Fruit fly (Drosophila melanogaster) whole organism, embryonic: ENCODE results near the gene CG33941.

Experiments used
- ATbp ChIP-seq: fragments of 200-800 bp; sonication (Bioruptor generic); optimal IDR thresholded peaks from 2 replicates; lab custom pipeline; 2017; ENCODE audit warnings: missing biosample characterization, mild to moderate bottlenecking, missing genetic modification characterization, missing genetic modification reagents
- Ada2b ChIP-seq: fragments of 200-800 bp; sonication (Bioruptor generic); IDR thresholded peaks from 2 replicates; pipeline ENCODE4 v1.3.6; 2022; ENCODE audit warnings: missing biosample characterization, missing genetic modification characterization
- Bdp1 ChIP-seq: fragments of 200-800 bp; sonication (Bioruptor generic); optimal IDR thresholded peaks from 3 replicates; lab custom pipeline; 2016; ENCODE audit warnings: missing biosample characterization, missing genetic modification characterization
- Blimp-1 ChIP-seq: fragments of 200-800 bp; sonication (Bioruptor generic); optimal IDR thresholded peaks from 3 replicates; lab custom pipeline; 2018; ENCODE audit warnings: missing biosample characterization, missing genetic modification characterization, mild to moderate bottlenecking, moderate library complexity, missing genetic modification reagents
- CG10979 ChIP-seq: fragments of 200-800 bp; sonication (Bioruptor generic); optimal IDR thresholded peaks from 2 replicates; lab custom pipeline; 2018; ENCODE audit warnings: missing biosample characterization, mild to moderate bottlenecking, missing genetic modification characterization, moderate library complexity
- CG11504 ChIP-seq: fragments of 200-800 bp; sonication (Bioruptor generic); optimal IDR thresholded peaks from 3 replicates; lab custom pipeline; 2019; ENCODE audit warnings: missing biosample characterization, mild to moderate bottlenecking, missing genetic modification characterization, moderate library complexity
- CG12391 ChIP-seq: fragments of 200-800 bp; sonication (Bioruptor generic); optimal IDR thresholded peaks from 3 replicates; lab custom pipeline; 2018; ENCODE audit warnings: missing biosample characterization, mild to moderate bottlenecking, missing genetic modification characterization, moderate library complexity
- CG12744 ChIP-seq: fragments of 200-800 bp; sonication (Bioruptor generic); optimal IDR thresholded peaks from 2 replicates; lab custom pipeline; 2016; ENCODE audit warnings: missing biosample characterization, missing genetic modification characterization
- CG17912 ChIP-seq: fragments of 200-800 bp; sonication (Bioruptor generic); optimal IDR thresholded peaks from 2 replicates; lab custom pipeline; 2018; ENCODE audit warnings: missing biosample characterization, mild to moderate bottlenecking, missing genetic modification characterization
- CG1792 ChIP-seq: fragments of 200-800 bp; sonication (Bioruptor generic); optimal IDR thresholded peaks from 2 replicates; lab custom pipeline; 2016; ENCODE audit warnings: missing biosample characterization, missing genetic modification characterization
- CG18262 ChIP-seq: fragments of 200-800 bp; optimal IDR thresholded peaks from 3 replicates; lab custom pipeline; 2019; ENCODE audit warnings: missing biosample characterization, mild to moderate bottlenecking, missing genetic modification characterization, moderate library complexity
- CG2712 ChIP-seq: fragments of 200-800 bp; optimal IDR thresholded peaks from 3 replicates; lab custom pipeline; 2019; ENCODE audit warnings: missing biosample characterization, mild to moderate bottlenecking, missing genetic modification characterization, moderate library complexity
- CG33213 ChIP-seq: fragments of 200-800 bp; sonication (Bioruptor generic); optimal IDR thresholded peaks from 3 replicates; lab custom pipeline; 2016; ENCODE audit warnings: missing biosample characterization, missing genetic modification characterization
- CG33557 ChIP-seq: fragments of 200-800 bp; sonication (Bioruptor generic); optimal IDR thresholded peaks from 2 replicates; lab custom pipeline; 2019; ENCODE audit warnings: missing biosample characterization, mild to moderate bottlenecking, missing genetic modification characterization, moderate library complexity
- CG4404 ChIP-seq: fragments of 200-800 bp; sonication (Bioruptor generic); IDR thresholded peaks from 2 replicates; pipeline ENCODE4 v1.3.6; 2022; ENCODE audit warnings: missing biosample characterization, missing genetic modification characterization
- CG6791 ChIP-seq: fragments of 200-800 bp; sonication (Bioruptor generic); IDR thresholded peaks from 3 replicates; pipeline ENCODE4 v1.3.6; 2022; ENCODE audit warnings: missing biosample characterization, missing genetic modification characterization; ENCODE audit not compliant: partially characterized antibody
- CG7357 ChIP-seq: fragments of 200-800 bp; sonication (Bioruptor generic); IDR thresholded peaks from 3 replicates; pipeline ENCODE4 v1.3.6; 2022; ENCODE audit warnings: missing biosample characterization, missing genetic modification characterization
- CG7786 ChIP-seq: fragments of 200-800 bp; sonication (Bioruptor generic); optimal IDR thresholded peaks from 2 replicates; lab custom pipeline; 2016; ENCODE audit warnings: missing biosample characterization, missing genetic modification characterization
- CG9437 ChIP-seq: fragments of 200-800 bp; sonication (Bioruptor generic); optimal IDR thresholded peaks from 2 replicates; lab custom pipeline; 2018; ENCODE audit warnings: missing biosample characterization, mild to moderate bottlenecking, missing genetic modification characterization
- CG9727 ChIP-seq: fragments of 200-800 bp; sonication (Bioruptor generic); optimal IDR thresholded peaks from 3 replicates; lab custom pipeline; 2017; ENCODE audit warnings: missing biosample characterization, mild to moderate bottlenecking, missing genetic modification characterization
- Fer1 ChIP-seq: fragments of 200-800 bp; sonication (Bioruptor generic); optimal IDR thresholded peaks from 2 replicates; lab custom pipeline; 2017; ENCODE audit warnings: missing biosample characterization, mild to moderate bottlenecking, missing genetic modification characterization
- Fer3 ChIP-seq: fragments of 200-800 bp; sonication (Bioruptor generic); optimal IDR thresholded peaks from 2 replicates; lab custom pipeline; 2018; ENCODE audit warnings: missing biosample characterization, mild to moderate bottlenecking, missing genetic modification characterization, moderate library complexity
- Hr39 ChIP-seq: fragments of >200 bp; optimal IDR thresholded peaks from 2 replicates; lab custom pipeline; 2017
- Hr78 ChIP-seq, 2 experiments: fragments of 200-800 bp in 1 of 2; fragments of >200 bp in 1 of 2; sonication (Bioruptor generic) in 1 of 2; optimal IDR thresholded peaks; 2 replicates each; lab custom pipeline; 2017 to 2019; ENCODE audit warnings: missing biosample characterization in 2 of 2, missing genetic modification characterization in 2 of 2, mild to moderate bottlenecking in 1 of 2, moderate library complexity in 1 of 2
- MBD-R2 ChIP-seq: fragments of 200-800 bp; sonication (Bioruptor generic); IDR thresholded peaks from 2 replicates; pipeline ENCODE4 v1.3.6; 2022; ENCODE audit warnings: missing biosample characterization, missing genetic modification characterization
- Nf-YB ChIP-seq: fragments of 200-800 bp; sonication (Bioruptor generic); optimal IDR thresholded peaks from 3 replicates; lab custom pipeline; 2019; ENCODE audit warnings: missing biosample characterization, mild to moderate bottlenecking, missing genetic modification characterization, moderate library complexity
- Oaz ChIP-seq: fragments of 200-800 bp; sonication (Bioruptor generic); IDR thresholded peaks from 2 replicates; pipeline ENCODE4 v1.3.6; 2022; ENCODE audit warnings: missing biosample characterization, missing genetic modification characterization
- Tbp ChIP-seq: fragments of >200 bp; optimal IDR thresholded peaks from 2 replicates; lab custom pipeline; 2018; ENCODE audit warnings: missing biosample characterization, missing genetic modification characterization
- Trl ChIP-seq, 3 experiments: fragments of >200 bp in 2 of 3; fragments of 200-800 bp in 1 of 3; sonication (Bioruptor generic) in 1 of 3; optimal IDR thresholded peaks; 2 replicates in 1 of 3; 3 replicates in 2 of 3; lab custom pipeline; 2016 to 2017; ENCODE audit warnings: missing biosample characterization in 1 of 3, missing genetic modification characterization in 1 of 3
- ash1 ChIP-seq: fragments of 200-800 bp; sonication (Bioruptor generic); optimal IDR thresholded peaks from 2 replicates; lab custom pipeline; 2018; ENCODE audit warnings: missing biosample characterization, mild to moderate bottlenecking, missing genetic modification characterization
- cwo ChIP-seq: fragments of 200-800 bp; sonication (Bioruptor generic); optimal IDR thresholded peaks from 3 replicates; lab custom pipeline; 2017; ENCODE audit warnings: missing biosample characterization, missing genetic modification characterization, mild to moderate bottlenecking, moderate library complexity, missing genetic modification reagents
- eve ChIP-seq, 2 experiments: fragments of >200 bp; optimal IDR thresholded peaks; 2 replicates each; lab custom pipeline; 2017; ENCODE audit warnings: missing biosample characterization in 2 of 2, missing genetic modification characterization in 2 of 2
- exex ChIP-seq: fragments of 200-800 bp; sonication (Bioruptor generic); optimal IDR thresholded peaks from 4 replicates; lab custom pipeline; 2018; ENCODE audit warnings: missing biosample characterization, mild to moderate bottlenecking, missing genetic modification characterization, moderate library complexity
- fd102C ChIP-seq: fragments of 200-800 bp; sonication (Bioruptor generic); optimal IDR thresholded peaks from 2 replicates; lab custom pipeline; 2018; ENCODE audit warnings: missing biosample characterization, mild to moderate bottlenecking, missing genetic modification characterization, moderate library complexity
- gro ChIP-seq: fragments of 200-800 bp; sonication (Bioruptor generic); optimal IDR thresholded peaks from 2 replicates; lab custom pipeline; 2016; ENCODE audit warnings: missing biosample characterization, missing genetic modification characterization
- h ChIP-seq: fragments of >200 bp; optimal IDR thresholded peaks from 2 replicates; lab custom pipeline; 2017
- kni ChIP-seq: fragments of 200-800 bp; sonication (Bioruptor generic); optimal IDR thresholded peaks from 3 replicates; lab custom pipeline; 2017; ENCODE audit warnings: mild to moderate bottlenecking, missing biosample characterization, missing genetic modification reagents, missing genetic modification characterization
- lbe ChIP-seq: fragments of 200-800 bp; sonication (Bioruptor generic); optimal IDR thresholded peaks from 2 replicates; lab custom pipeline; 2016; ENCODE audit warnings: missing biosample characterization, mild to moderate bottlenecking, missing genetic modification characterization
- maf-S ChIP-seq: fragments of 200-800 bp; sonication (Bioruptor generic); optimal IDR thresholded peaks from 2 replicates; lab custom pipeline; 2016; ENCODE audit warnings: missing biosample characterization, missing genetic modification characterization
- mld ChIP-seq: fragments of 200-800 bp; sonication (Bioruptor generic); IDR thresholded peaks from 3 replicates; pipeline ENCODE4 v1.3.6; 2022; ENCODE audit warnings: missing biosample characterization, missing genetic modification characterization; ENCODE audit not compliant: partially characterized antibody
- nau ChIP-seq: fragments of 200-800 bp; sonication (Bioruptor generic); optimal IDR thresholded peaks from 3 replicates; lab custom pipeline; 2017; ENCODE audit warnings: missing biosample characterization, mild to moderate bottlenecking, missing genetic modification characterization, missing genetic modification reagents
- nerfin-2 ChIP-seq: fragments of 200-800 bp; sonication (Bioruptor generic); IDR thresholded peaks from 2 replicates; pipeline ENCODE4 v1.3.6; 2022; ENCODE audit warnings: missing biosample characterization, missing genetic modification characterization; ENCODE audit not compliant: partially characterized antibody
- onecut ChIP-seq: fragments of 200-800 bp; sonication (Bioruptor generic); IDR thresholded peaks from 2 replicates; pipeline ENCODE4 v1.3.6; 2022; ENCODE audit warnings: missing biosample characterization, missing genetic modification characterization
- org-1 ChIP-seq: fragments of 200-800 bp; sonication (Bioruptor generic); optimal IDR thresholded peaks from 2 replicates; lab custom pipeline; 2017; ENCODE audit warnings: missing biosample characterization, missing genetic modification characterization
- pb ChIP-seq: fragments of 200-800 bp; sonication (Bioruptor generic); optimal IDR thresholded peaks from 3 replicates; lab custom pipeline; 2016; ENCODE audit warnings: missing biosample characterization, missing genetic modification characterization
- sob ChIP-seq: fragments of 200-800 bp; sonication (Bioruptor generic); IDR thresholded peaks from 2 replicates; pipeline ENCODE4 v1.3.6; 2022; ENCODE audit warnings: missing biosample characterization, missing genetic modification characterization
- ssp ChIP-seq: fragments of 200-800 bp; sonication (Bioruptor generic); IDR thresholded peaks from 2 replicates; pipeline ENCODE4 v1.3.6; 2022; ENCODE audit warnings: missing biosample characterization, missing genetic modification characterization
- tna ChIP-seq: fragments of 200-800 bp; sonication (Bioruptor generic); IDR thresholded peaks from 2 replicates; pipeline ENCODE4 v1.3.6; 2022; ENCODE audit warnings: missing biosample characterization, missing genetic modification characterization; ENCODE audit not compliant: partially characterized antibody
- toy ChIP-seq: fragments of 200-800 bp; sonication (Bioruptor generic); IDR thresholded peaks from 2 replicates; pipeline ENCODE4 v1.3.6; 2022; ENCODE audit warnings: missing biosample characterization, missing genetic modification characterization
- wek ChIP-seq: fragments of 200-800 bp; sonication (Bioruptor generic); optimal IDR thresholded peaks from 3 replicates; lab custom pipeline; 2018; ENCODE audit warnings: missing biosample characterization, mild to moderate bottlenecking, missing genetic modification characterization, moderate library complexity
- zen ChIP-seq: fragments of 200-800 bp; sonication (Bioruptor generic); optimal IDR thresholded peaks from 3 replicates; lab custom pipeline; 2018; ENCODE audit warnings: missing biosample characterization, mild to moderate bottlenecking, missing genetic modification characterization, moderate library complexity

The CG33941 gene

dm6 chr4:487480-487879 is 20.2 kb downstream of the CG33941 start (continued):
- TF ChIP-seq CG9727 (no peak), CG12391 (tag; lab: Kevin White, UChicago) (peak; percentile 9), Oaz (no peak), Bdp1 (GFP tag; lab: Kevin White, UChicago) (no peak), exex (tag; lab: Kevin White, UChicago) (no peak), eve (GFP tag; optimal IDR thresholded peaks at IDR 0.05; lab: Kevin White, UChicago) (peak in 1 of 2 experiments; percentile 44), Blimp-1 (no peak), tna (GFP tag; lab: Robert Waterston, UW) (no peak), CG9437 (no peak), Fer3 (tag; lab: Kevin White, UChicago) (no peak), Hr78 (GFP tag; optimal IDR thresholded peaks at IDR 0.05; lab: Kevin White, UChicago) (no peak), Tbp (no peak), org-1 (GFP tag; lab: Kevin White, UChicago) (no peak), toy (no peak), CG18262 (tag; lab: Kevin White, UChicago) (peak; percentile 11), lbe (GFP tag; lab: Kevin White, UChicago) (no peak), CG11504 (no peak), CG17912 (GFP tag; lab: Kevin White, UChicago) (no peak), Trl (optimal IDR thresholded peaks at IDR 0.05; lab: Kevin White, UChicago) (no peak), Trl (GFP tag; optimal IDR thresholded peaks at IDR 0.05; lab: Kevin White, UChicago) (no peak), pb (no peak), CG1792 (GFP tag; lab: Kevin White, UChicago) (no peak), ATbp (GFP tag; lab: Kevin White, UChicago) (peak; percentile 32), Nf-YB (no peak), h (lab: Kevin White, UChicago) (no peak), CG33213 (GFP tag; lab: Kevin White, UChicago) (no peak), sob (GFP tag; lab: Robert Waterston, UW) (no peak), CG6791 (no peak), maf-S (GFP tag; lab: Kevin White, UChicago) (no peak), CG33557 (GFP tag; lab: Kevin White, UChicago) (peak; percentile 45), MBD-R2 (GFP tag; lab: Robert Waterston, UW) (no peak), zen (tag; lab: Kevin White, UChicago) (no peak), ash1 (GFP tag; lab: Kevin White, UChicago) (no peak), gro (GFP tag; lab: Kevin White, UChicago) (no peak), onecut (GFP tag; lab: Robert Waterston, UW) (peak; percentile 95), nerfin-2 (no peak), ssp (GFP tag; lab: Robert Waterston, UW) (no peak), CG12744 (no peak), kni (GFP tag; lab: Kevin White, UChicago) (peak; percentile 50), CG7786 (GFP tag; lab: Kevin White, UChicago) (no peak), Hr39 (lab: Kevin White, UChicago) (no peak), cwo (no peak), Fer1 (GFP tag; lab: Kevin White, UChicago) (no peak), CG2712 (tag; lab: Kevin White, UChicago) (peak; percentile 3), Ada2b (no peak), CG10979 (tag; lab: Kevin White, UChicago) (peak; percentile 35), fd102C (GFP tag; lab: Kevin White, UChicago) (peak; percentile 21), nau (GFP tag; lab: Kevin White, UChicago) (no peak), CG7357 (GFP tag; lab: Robert Waterston, UW) (no peak), mld (GFP tag; lab: Robert Waterston, UW) (no peak), wek (no peak), CG4404 (GFP tag; lab: Robert Waterston, UW) (no peak)
